Worm (Caenorhabditis elegans) whole organism, L1 larva: ENCODE data around the gene H04M03.12.

Experiments used
- C04F5.9 ChIP-seq: sonication (generic microtip); optimal IDR thresholded peaks from 2 replicates; lab custom pipeline; 2016; ENCODE audit warnings: missing genetic modification characterization, missing compliant biosample characterization
- F16B12.6 ChIP-seq: fragments of 150-350 bp; optimal IDR thresholded peaks from 2 replicates; lab custom pipeline; 2014; ENCODE audit warnings: missing biosample characterization, missing genetic modification characterization
- aha-1 ChIP-seq: fragments of 150-350 bp; optimal IDR thresholded peaks from 2 replicates; lab custom pipeline; 2014; ENCODE audit warnings: missing biosample characterization, missing genetic modification characterization
- aly-2 ChIP-seq: fragments of 150-350 bp; optimal IDR thresholded peaks from 2 replicates; lab custom pipeline; 2014; ENCODE audit warnings: missing biosample characterization, missing genetic modification characterization
- blmp-1 ChIP-seq: fragments of 150-350 bp; optimal IDR thresholded peaks from 2 replicates; lab custom pipeline; 2014; ENCODE audit warnings: missing biosample characterization, missing genetic modification characterization
- ceh-82 ChIP-seq, 3 experiments: fragments of 150-350 bp in 1 of 3; sonication (generic microtip) in 2 of 3; optimal IDR thresholded peaks; 2 replicates each; lab custom pipeline; 2014 to 2017; ENCODE audit warnings: missing biosample characterization in 3 of 3, missing genetic modification characterization in 3 of 3
- ceh-88 ChIP-seq: fragments of 200-800 bp; sonication (Bioruptor generic); IDR thresholded peaks from 2 replicates; pipeline ENCODE4 v1.3.6; 2022; ENCODE audit warnings: missing genetic modification characterization, missing compliant biosample characterization
- dsc-1 ChIP-seq: sonication (generic microtip); optimal IDR thresholded peaks from 2 replicates; lab custom pipeline; 2016; ENCODE audit warnings: mild to moderate bottlenecking, missing genetic modification characterization, missing compliant biosample characterization
- efl-1 ChIP-seq, 4 experiments: fragments of 150-350 bp; optimal IDR thresholded peaks in 3 of 4; peaks in 1 of 4; 1 replicate in 1 of 4; 2 replicates in 3 of 4; lab custom pipeline; 2014; ENCODE audit warnings: missing biosample characterization in 2 of 4, missing genetic modification characterization in 2 of 4, missing genetic modification reagents in 2 of 4
- egl-27 ChIP-seq, 2 experiments: fragments of 150-350 bp in 1 of 2; sonication (generic microtip); optimal IDR thresholded peaks; 3 replicates each; lab custom pipeline; 2017 to 2018; ENCODE audit warnings: missing biosample characterization in 2 of 2, missing genetic modification characterization in 2 of 2, missing genetic modification reagents in 2 of 2
- elt-3 ChIP-seq, 6 experiments: fragments of 150-350 bp in 1 of 6; sonication (generic microtip); optimal IDR thresholded peaks; 2 replicates each; lab custom pipeline; 2017 to 2018; ENCODE audit warnings: missing biosample characterization in 6 of 6, missing genetic modification characterization in 6 of 6, inconsistent platforms in 1 of 6
- ets-5 ChIP-seq: fragments of 200-800 bp; sonication (Bioruptor generic); IDR thresholded peaks from 2 replicates; pipeline ENCODE4 v1.3.6; 2022; ENCODE audit warnings: missing genetic modification characterization, missing compliant biosample characterization
- fkh-10 ChIP-seq: sonication (generic microtip); optimal IDR thresholded peaks from 2 replicates; lab custom pipeline; 2017; ENCODE audit warnings: missing biosample characterization, missing genetic modification reagents, missing genetic modification characterization
- fkh-4 ChIP-seq: sonication (generic microtip); optimal IDR thresholded peaks from 2 replicates; lab custom pipeline; 2016; ENCODE audit warnings: missing compliant biosample characterization, missing genetic modification characterization, borderline replicate concordance
- fkh-8 ChIP-seq: sonication (generic microtip); optimal IDR thresholded peaks from 2 replicates; lab custom pipeline; 2016; ENCODE audit warnings: mild to moderate bottlenecking, missing genetic modification characterization, missing compliant biosample characterization
- fos-1 ChIP-seq: fragments of 150-350 bp; optimal IDR thresholded peaks from 2 replicates; lab custom pipeline; 2014; ENCODE audit warnings: missing biosample characterization, missing genetic modification characterization
- isw-1 ChIP-seq: fragments of 200-800 bp; sonication (Bioruptor generic); IDR thresholded peaks from 2 replicates; pipeline ENCODE4 v1.3.6; 2022; ENCODE audit warnings: missing genetic modification characterization, missing compliant biosample characterization
- jun-1 ChIP-seq: fragments of 150-350 bp; optimal IDR thresholded peaks from 2 replicates; lab custom pipeline; 2014; ENCODE audit warnings: missing biosample characterization, missing genetic modification reagents, missing genetic modification characterization
- lin-14 ChIP-seq: fragments of 200-800 bp; sonication (Bioruptor generic); optimal IDR thresholded peaks from 2 replicates; lab custom pipeline; 2018; ENCODE audit warnings: mild to moderate bottlenecking, missing genetic modification characterization, moderate library complexity, missing compliant biosample characterization
- lin-39 ChIP-seq: fragments of 150-350 bp; optimal IDR thresholded peaks from 2 replicates; lab custom pipeline; 2014; ENCODE audit warnings: missing biosample characterization, missing genetic modification reagents, missing genetic modification characterization
- lir-3 ChIP-seq: sonication (generic microtip); optimal IDR thresholded peaks from 2 replicates; lab custom pipeline; 2016; ENCODE audit warnings: mild to moderate bottlenecking, missing genetic modification characterization, moderate library complexity, missing compliant biosample characterization; ENCODE audit not compliant: poor library complexity
- mab-9 ChIP-seq: fragments of 200-800 bp; sonication (Bioruptor generic); IDR thresholded peaks from 2 replicates; pipeline ENCODE4 v1.3.6; 2022; ENCODE audit warnings: missing genetic modification reagents, missing genetic modification characterization, missing compliant biosample characterization
- mep-1 ChIP-seq: fragments of 150-350 bp; optimal IDR thresholded peaks from 2 replicates; lab custom pipeline; 2014; ENCODE audit warnings: missing biosample characterization, missing genetic modification characterization
- nhr-11 ChIP-seq: fragments of 150-350 bp; optimal IDR thresholded peaks from 2 replicates; lab custom pipeline; 2014; ENCODE audit warnings: missing biosample characterization, missing genetic modification characterization
- nhr-19 ChIP-seq: fragments of 200-800 bp; sonication (Bioruptor generic); conservative IDR thresholded peaks from 2 replicates; pipeline ENCODE4 v1.3.6; 2022; ENCODE audit warnings: missing genetic modification characterization, missing compliant biosample characterization
- nhr-237 ChIP-seq: fragments of 150-350 bp; optimal IDR thresholded peaks from 2 replicates; lab custom pipeline; 2014; ENCODE audit warnings: missing biosample characterization, missing genetic modification characterization
- nhr-28 ChIP-seq: fragments of 150-350 bp; optimal IDR thresholded peaks from 2 replicates; lab custom pipeline; 2014; ENCODE audit warnings: missing biosample characterization, missing genetic modification characterization
- nhr-47 ChIP-seq: sonication (generic microtip); optimal IDR thresholded peaks from 2 replicates; lab custom pipeline; 2016; ENCODE audit warnings: mild to moderate bottlenecking, missing genetic modification characterization, moderate library complexity, missing compliant biosample characterization
- nhr-84 ChIP-seq: sonication (generic microtip); optimal IDR thresholded peaks from 2 replicates; lab custom pipeline; 2017; ENCODE audit warnings: missing biosample characterization, missing genetic modification characterization
- nhr-90 ChIP-seq: sonication (generic microtip); optimal IDR thresholded peaks from 2 replicates; lab custom pipeline; 2016; ENCODE audit warnings: mild to moderate bottlenecking, missing genetic modification characterization, missing compliant biosample characterization; ENCODE audit not compliant: poor library complexity
- snpc-4 ChIP-seq: fragments of 150-350 bp; optimal IDR thresholded peaks from 2 replicates; lab custom pipeline; 2014; ENCODE audit warnings: missing biosample characterization, missing genetic modification characterization
- sox-4 ChIP-seq: sonication (generic microtip); optimal IDR thresholded peaks from 2 replicates; lab custom pipeline; 2016; ENCODE audit warnings: missing genetic modification characterization, missing compliant biosample characterization
- sptf-1 ChIP-seq: fragments of 150-350 bp; optimal IDR thresholded peaks from 2 replicates; lab custom pipeline; 2014; ENCODE audit warnings: missing biosample characterization, missing genetic modification characterization
- sup-37 ChIP-seq: fragments of 200-800 bp; sonication (Bioruptor generic); optimal IDR thresholded peaks from 2 replicates; lab custom pipeline; 2018; ENCODE audit warnings: mild to moderate bottlenecking, missing genetic modification characterization, missing compliant biosample characterization
- swsn-7 ChIP-seq: sonication (generic microtip); optimal IDR thresholded peaks from 2 replicates; lab custom pipeline; 2016; ENCODE audit warnings: missing genetic modification characterization, missing compliant biosample characterization
- tbx-2 ChIP-seq: sonication (generic microtip); optimal IDR thresholded peaks from 2 replicates; lab custom pipeline; 2016; ENCODE audit warnings: missing genetic modification characterization, missing compliant biosample characterization
- tlp-1 ChIP-seq: fragments of 150-350 bp; optimal IDR thresholded peaks from 2 replicates; lab custom pipeline; 2014; ENCODE audit warnings: missing biosample characterization, missing genetic modification characterization
- unc-30 ChIP-seq: sonication (generic microtip); optimal IDR thresholded peaks from 2 replicates; lab custom pipeline; 2017; ENCODE audit warnings: missing biosample characterization, missing genetic modification characterization
- unc-62 ChIP-seq: fragments of 150-350 bp; optimal IDR thresholded peaks from 2 replicates; lab custom pipeline; 2014; ENCODE audit warnings: missing biosample characterization, missing genetic modification reagents, missing genetic modification characterization
- vab-15 ChIP-seq: sonication (generic microtip); optimal IDR thresholded peaks from 2 replicates; lab custom pipeline; 2017; ENCODE audit warnings: missing genotype, mild to moderate bottlenecking, missing genetic modification characterization, missing compliant biosample characterization
- zip-4 ChIP-seq: fragments of 200-800 bp; sonication (Bioruptor generic); optimal IDR thresholded peaks from 2 replicates; lab custom pipeline; 2018; ENCODE audit warnings: mild to moderate bottlenecking, missing genetic modification characterization, moderate library complexity, missing compliant biosample characterization

Gene H04M03.12

DNA sequence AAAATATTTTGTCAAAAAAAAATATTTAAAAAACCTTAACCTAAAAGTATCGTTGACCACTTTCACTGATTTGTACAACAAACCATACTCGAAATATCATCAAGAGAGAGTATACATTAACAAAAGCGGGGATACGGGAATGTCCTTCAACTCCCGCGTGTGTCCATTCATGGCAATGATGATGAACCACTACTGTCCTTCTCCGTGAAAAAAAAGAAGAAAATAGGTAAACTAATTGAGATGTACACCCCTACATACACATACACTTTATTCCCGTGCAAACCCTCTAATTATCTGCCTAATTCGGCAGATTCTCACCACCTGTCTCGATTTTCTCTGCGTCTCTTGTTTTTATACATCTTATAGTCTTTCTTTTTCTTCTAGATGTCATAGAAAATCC lies 23.5 kb upstream of the H04M03.12 start (continued):
- TF ChIP-seq nhr-90 (peak; percentile 23), nhr-11 (tag; lab: Kevin White, UChicago) (no peak), mab-9 (no peak), unc-30 (no peak), nhr-19 (GFP tag; lab: Robert Waterston, UW) (no peak), sptf-1 (no peak), tbx-2 (peak; percentile 1), fos-1 (tag; lab: Kevin White, UChicago) (no peak), elt-3 (tag; optimal IDR thresholded peaks at IDR 0.05; lab: Kevin White, UChicago) (peak in 2 of 6 experiments; percentile 28 to 73), efl-1 (optimal IDR thresholded peaks at IDR 0.05; lab: Kevin White, UChicago) (no peak), efl-1 (GFP tag; optimal IDR thresholded peaks at IDR 0.05 in 1 of 2; lab: Kevin White, UChicago) (peak in 1 of 2 experiments; percentile 8), aly-2 (tag; lab: Kevin White, UChicago) (no peak)

DNA sequence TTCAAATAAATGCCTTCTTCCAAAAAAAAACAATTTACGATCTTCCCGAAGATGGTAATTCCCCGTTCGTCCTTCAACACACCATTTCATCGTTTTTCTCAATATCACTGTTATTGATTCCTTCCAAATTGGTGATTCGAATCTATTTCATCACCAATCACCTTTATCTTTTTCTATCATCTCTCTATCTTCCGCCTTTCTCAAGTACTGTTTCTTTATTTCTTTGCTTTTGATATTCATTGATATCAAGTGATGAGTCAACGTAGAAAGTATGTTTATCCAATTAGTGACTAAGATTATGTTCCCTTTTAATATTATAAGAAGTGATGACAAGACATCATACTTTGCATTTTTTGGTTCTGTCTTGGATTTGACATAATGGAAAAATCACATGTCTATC lies 21.1 kb upstream of the H04M03.12 start:
- no peak for TF ChIP-seq nhr-28 (tag; lab: Kevin White, UChicago)
- no peak for TF ChIP-seq aha-1
- no peak for TF ChIP-seq vab-15 (tag; lab: Kevin White, UChicago)
- TF ChIP-seq ceh-88 (GFP tag; lab: Robert Waterston, UW): no peak
- TF ChIP-seq fkh-4 (tag; lab: Kevin White, UChicago): no peak
- no peak for TF ChIP-seq sox-4 (tag; lab: Kevin White, UChicago)
- TF ChIP-seq snpc-4 (tag; lab: Kevin White, UChicago): no peak
- TF ChIP-seq nhr-47: no peak
- TF ChIP-seq egl-27 (tag; optimal IDR thresholded peaks at IDR 0.05; lab: Kevin White, UChicago): no peak
- no peak for TF ChIP-seq mab-9
- TF ChIP-seq aly-2 (tag; lab: Kevin White, UChicago): no peak
- peak; percentile 54 for TF ChIP-seq blmp-1 (tag; lab: Kevin White, UChicago)
- no peak for TF ChIP-seq C04F5.9 (tag; lab: Kevin White, UChicago)
- no peak for TF ChIP-seq fkh-10 (GFP tag; lab: Kevin White, UChicago)
- peak in 3 of 6 experiments; percentile 4 to 58 (median 14) for TF ChIP-seq elt-3 (tag; optimal IDR thresholded peaks at IDR 0.05; lab: Kevin White, UChicago)

DNA sequence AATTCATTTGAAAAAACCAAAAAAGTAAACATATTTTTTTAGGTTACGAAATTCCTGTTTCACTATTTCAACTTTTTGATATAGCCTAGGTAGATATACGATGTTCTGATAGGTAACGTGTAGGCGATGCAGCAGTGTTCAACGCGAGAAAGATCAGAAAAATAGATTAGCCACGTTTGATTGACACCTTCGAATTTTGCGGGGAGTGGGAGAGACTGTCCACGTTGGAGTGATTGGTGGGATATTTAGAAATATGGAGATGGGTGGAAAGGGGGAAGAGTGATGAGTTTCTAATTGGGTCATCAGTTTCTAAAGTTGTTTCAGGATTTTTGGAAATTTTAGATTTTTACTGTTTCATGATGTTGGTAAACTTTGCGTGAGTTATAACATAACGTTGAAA lies 20.0 kb upstream of the H04M03.12 start:
- no peak for TF ChIP-seq ceh-82 (tag; optimal IDR thresholded peaks at IDR 0.05; lab: Kevin White, UChicago)
- no peak for TF ChIP-seq zip-4 (GFP tag; lab: Kevin White, UChicago)
- TF ChIP-seq sptf-1: no peak
- peak; percentile 9 for TF ChIP-seq blmp-1 (tag; lab: Kevin White, UChicago)
- no peak for TF ChIP-seq nhr-28 (tag; lab: Kevin White, UChicago)
- TF ChIP-seq lin-14: peak; percentile 13
- no peak for TF ChIP-seq ceh-88 (GFP tag; lab: Robert Waterston, UW)
- no peak for TF ChIP-seq lin-39
- TF ChIP-seq nhr-47: no peak
- TF ChIP-seq mep-1: no peak
- no peak for TF ChIP-seq nhr-237 (tag; lab: Kevin White, UChicago)

DNA sequence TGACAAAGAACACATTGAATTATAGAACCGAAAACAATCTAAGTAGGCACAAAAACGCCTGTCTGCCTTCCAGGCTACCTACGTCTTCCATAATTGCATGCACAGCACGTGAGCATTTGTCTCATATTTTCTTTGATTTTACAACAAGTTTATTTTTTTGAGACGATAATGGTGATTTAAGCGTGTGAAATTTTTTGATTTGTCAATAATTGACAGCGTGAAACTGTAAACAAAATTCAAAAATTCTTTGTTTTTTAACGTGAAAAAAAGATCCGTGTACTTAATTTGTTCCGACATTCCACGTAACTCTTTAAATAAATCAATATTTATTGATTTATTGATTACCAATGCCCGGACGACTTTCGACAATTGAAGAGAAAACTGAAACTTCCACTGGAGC lies 13.9 kb upstream of the H04M03.12 start, which contains the start of gene dhhc-13:
dhhc-13 (plus strand) TSS at position 301 of the 400 bp plus-strand sequence.
- TF ChIP-seq fkh-8: no peak
- TF ChIP-seq dsc-1 (tag; lab: Kevin White, UChicago): no peak
- TF ChIP-seq swsn-7: no peak
- no peak for TF ChIP-seq unc-62
- TF ChIP-seq fkh-10 (GFP tag; lab: Kevin White, UChicago): no peak
- TF ChIP-seq ets-5 (GFP tag; lab: Robert Waterston, UW): no peak
- no peak for TF ChIP-seq nhr-84 (tag; lab: Kevin White, UChicago)
- no peak for TF ChIP-seq snpc-4 (tag; lab: Kevin White, UChicago)
- TF ChIP-seq fos-1 (tag; lab: Kevin White, UChicago): no peak
- TF ChIP-seq tlp-1: no peak
- no peak for TF ChIP-seq nhr-28 (tag; lab: Kevin White, UChicago)
- TF ChIP-seq isw-1 (GFP tag; lab: Robert Waterston, UW): no peak
- TF ChIP-seq zip-4 (GFP tag; lab: Kevin White, UChicago): no peak
- no peak for TF ChIP-seq sup-37 (GFP tag; lab: Kevin White, UChicago)
- TF ChIP-seq F16B12.6 (tag; lab: Kevin White, UChicago): no peak
- no peak for TF ChIP-seq mab-9
- TF ChIP-seq jun-1: no peak
- no peak for TF ChIP-seq lir-3 (tag; lab: Kevin White, UChicago)
